Worm (Caenorhabditis elegans) whole organism, L4 larva: ENCODE measurements around the gene idpc-2.
A peak's percentile ranks its signal among the peaks of the same experiment; 100 is the strongest.

Experiments used
- F10B5.3 ChIP-seq: sonication (generic microtip); optimal IDR thresholded peaks from 2 replicates; lab custom pipeline; 2016; ENCODE audit warnings: mild to moderate bottlenecking, missing genetic modification characterization, missing compliant biosample characterization
- F37D6.2 ChIP-seq: sonication (generic microtip); optimal IDR thresholded peaks from 2 replicates; lab custom pipeline; 2016; ENCODE audit warnings: mild to moderate bottlenecking, missing genetic modification characterization, missing compliant biosample characterization
- F44E2.7 ChIP-seq: fragments of 200-800 bp; sonication (Bioruptor generic); IDR thresholded peaks from 2 replicates; pipeline ENCODE4 v2.1.2; 2022; ENCODE audit warnings: missing genetic modification characterization, missing compliant biosample characterization
- R02D3.7 ChIP-seq: fragments of 150-350 bp; sonication (generic microtip); optimal IDR thresholded peaks from 3 replicates; lab custom pipeline; 2014; ENCODE audit warnings: missing biosample characterization, missing genetic modification characterization
- Y105C5A.15 ChIP-seq: fragments of 200-800 bp; sonication (Bioruptor generic); IDR thresholded peaks from 2 replicates; pipeline ENCODE4 v1.3.6; 2022; ENCODE audit warnings: missing genetic modification characterization, missing compliant biosample characterization
- Y75B8A.6 ChIP-seq: fragments of 200-800 bp; sonication (Bioruptor generic); IDR thresholded peaks from 2 replicates; pipeline ENCODE4 v1.3.6; 2022; ENCODE audit warnings: missing genetic modification reagents, missing genetic modification characterization, missing compliant biosample characterization
- aha-1 ChIP-seq: fragments of 150-350 bp; peaks from one replicate; lab custom pipeline; 2014; ENCODE audit warnings: missing biosample characterization, missing genetic modification characterization
- ceh-20 ChIP-seq: fragments of 200-800 bp; sonication (Bioruptor generic); IDR thresholded peaks from 2 replicates; pipeline ENCODE4 v1.3.6; 2022; ENCODE audit warnings: missing genetic modification reagents, missing genetic modification characterization, missing compliant biosample characterization
- ceh-32 ChIP-seq: sonication (generic microtip); optimal IDR thresholded peaks from 2 replicates; lab custom pipeline; 2016; ENCODE audit warnings: mild to moderate bottlenecking, missing genetic modification characterization, missing compliant biosample characterization; ENCODE audit not compliant: poor library complexity
- cey-2 ChIP-seq: sonication (generic microtip); optimal IDR thresholded peaks from 3 replicates; lab custom pipeline; 2017; ENCODE audit warnings: missing genetic modification characterization, mild to moderate bottlenecking, missing compliant biosample characterization, antibody characterized with exemption, borderline replicate concordance; ENCODE audit not compliant: insufficient read depth
- daf-12 ChIP-seq: fragments of 150-350 bp; optimal IDR thresholded peaks from 2 replicates; lab custom pipeline; 2014; ENCODE audit warnings: missing biosample characterization, missing genetic modification reagents, missing genetic modification characterization
- daf-8 ChIP-seq: fragments of 200-800 bp; sonication (Bioruptor generic); IDR thresholded peaks from 2 replicates; pipeline ENCODE4 v1.3.6; 2022; ENCODE audit warnings: missing genetic modification characterization, missing compliant biosample characterization
- dmd-6 ChIP-seq: fragments of 200-800 bp; sonication (Bioruptor generic); IDR thresholded peaks from 2 replicates; pipeline ENCODE4 v1.3.6; 2022; ENCODE audit warnings: missing genetic modification reagents, missing genetic modification characterization, missing compliant biosample characterization
- dve-1 ChIP-seq: sonication (generic microtip); optimal IDR thresholded peaks from 2 replicates; lab custom pipeline; 2017; ENCODE audit warnings: antibody characterized with exemption, mild to moderate bottlenecking, missing genetic modification characterization, missing compliant biosample characterization; ENCODE audit not compliant: insufficient read depth
- egl-43 ChIP-seq: fragments of 200-800 bp; sonication (Bioruptor generic); IDR thresholded peaks from 2 replicates; pipeline ENCODE4 v1.3.6; 2022; ENCODE audit warnings: missing genetic modification reagents, missing genetic modification characterization, missing compliant biosample characterization
- fos-1 ChIP-seq: fragments of 150-350 bp; optimal IDR thresholded peaks from 2 replicates; lab custom pipeline; 2014; ENCODE audit warnings: missing biosample characterization, missing genetic modification characterization
- hif-1 ChIP-seq, 2 experiments: sonication (generic microtip); optimal IDR thresholded peaks; 2 replicates each; lab custom pipeline; 2016 to 2017; ENCODE audit warnings: missing compliant biosample characterization in 2 of 2, missing genetic modification characterization in 2 of 2, missing genetic modification reagents in 2 of 2, missing genotype in 2 of 2, mild to moderate bottlenecking in 1 of 2
- hlh-11 ChIP-seq: fragments of 200-800 bp; sonication (Bioruptor generic); optimal IDR thresholded peaks from 2 replicates; lab custom pipeline; 2018; ENCODE audit warnings: mild to moderate bottlenecking, missing genetic modification characterization, missing compliant biosample characterization
- hlh-30 ChIP-seq: sonication (generic microtip); optimal IDR thresholded peaks from 2 replicates; lab custom pipeline; 2017; ENCODE audit warnings: antibody characterized with exemption, mild to moderate bottlenecking, missing genetic modification characterization, missing compliant biosample characterization; ENCODE audit not compliant: insufficient read depth
- jun-1 ChIP-seq: fragments of 150-350 bp; optimal IDR thresholded peaks from 2 replicates; lab custom pipeline; 2014; ENCODE audit warnings: missing biosample characterization, missing genetic modification reagents, missing genetic modification characterization
- lim-7 ChIP-seq: fragments of 200-800 bp; sonication (Bioruptor generic); IDR thresholded peaks from 2 replicates; pipeline ENCODE4 v1.3.6; 2022; ENCODE audit warnings: missing genetic modification characterization, missing compliant biosample characterization
- lin-29 ChIP-seq: fragments of 200-800 bp; sonication (Bioruptor generic); IDR thresholded peaks from 2 replicates; pipeline ENCODE4 v1.3.6; 2022; ENCODE audit warnings: missing genetic modification reagents, missing genetic modification characterization, missing compliant biosample characterization
- lin-39 ChIP-seq: fragments of 150-350 bp; optimal IDR thresholded peaks from 2 replicates; lab custom pipeline; 2014; ENCODE audit warnings: missing biosample characterization, missing genetic modification reagents, missing genetic modification characterization
- lsy-2 ChIP-seq, 2 experiments: fragments of 150-350 bp in 1 of 2; sonication (generic microtip) in 1 of 2; optimal IDR thresholded peaks; 2 replicates each; lab custom pipeline; 2014 to 2017; ENCODE audit warnings: missing biosample characterization in 2 of 2, missing genetic modification characterization in 2 of 2
- madf-5 ChIP-seq, 2 experiments: fragments of 200-800 bp; sonication (Bioruptor generic); IDR thresholded peaks; 2 replicates each; pipeline ENCODE4 v1.3.6; 2022; ENCODE audit warnings: missing compliant biosample characterization in 2 of 2, missing genetic modification characterization in 2 of 2
- mdl-1 ChIP-seq, 2 experiments: fragments of 150-350 bp in 1 of 2; sonication (generic microtip) in 1 of 2; optimal IDR thresholded peaks; 2 replicates each; lab custom pipeline; 2014 to 2017; ENCODE audit warnings: missing biosample characterization in 2 of 2, missing genetic modification characterization in 2 of 2
- mxl-3 ChIP-seq: fragments of 200-800 bp; sonication (Bioruptor generic); optimal IDR thresholded peaks from 2 replicates; lab custom pipeline; 2018; ENCODE audit warnings: mild to moderate bottlenecking, missing genetic modification characterization, missing compliant biosample characterization
- nhr-11 ChIP-seq: fragments of 150-350 bp; optimal IDR thresholded peaks from 2 replicates; lab custom pipeline; 2014; ENCODE audit warnings: missing biosample characterization, missing genetic modification characterization
- nhr-111 ChIP-seq: fragments of 200-800 bp; sonication (Bioruptor generic); optimal IDR thresholded peaks from 2 replicates; lab custom pipeline; 2018; ENCODE audit warnings: mild to moderate bottlenecking, missing genetic modification characterization, missing compliant biosample characterization
- nhr-237 ChIP-seq: sonication (generic microtip); optimal IDR thresholded peaks from 2 replicates; lab custom pipeline; 2017; ENCODE audit warnings: missing biosample characterization, missing genetic modification characterization
- nhr-28 ChIP-seq: fragments of 150-350 bp; optimal IDR thresholded peaks from 2 replicates; lab custom pipeline; 2014; ENCODE audit warnings: missing biosample characterization, missing genetic modification characterization
- nhr-48 ChIP-seq: sonication (generic microtip); optimal IDR thresholded peaks from 2 replicates; lab custom pipeline; 2016; ENCODE audit warnings: mild to moderate bottlenecking, missing genetic modification characterization, missing compliant biosample characterization
- nhr-6 ChIP-seq: fragments of 150-350 bp; optimal IDR thresholded peaks from 2 replicates; lab custom pipeline; 2014; ENCODE audit warnings: missing biosample characterization, missing genetic modification characterization
- nhr-77 ChIP-seq: fragments of 150-350 bp; optimal IDR thresholded peaks from 2 replicates; lab custom pipeline; 2014; ENCODE audit warnings: missing biosample characterization, missing genetic modification characterization
- pqm-1 ChIP-seq: sonication (generic microtip); optimal IDR thresholded peaks from 2 replicates; lab custom pipeline; 2017; ENCODE audit warnings: missing biosample characterization, missing genetic modification characterization
- sdz-12 ChIP-seq: fragments of 200-800 bp; sonication (Bioruptor generic); optimal IDR thresholded peaks from 2 replicates; lab custom pipeline; 2018; ENCODE audit warnings: mild to moderate bottlenecking, missing genetic modification characterization, missing compliant biosample characterization
- snpc-4 ChIP-seq: fragments of 150-350 bp; optimal IDR thresholded peaks from 2 replicates; lab custom pipeline; 2014; ENCODE audit warnings: missing biosample characterization, missing genetic modification characterization
- spr-1 ChIP-seq: sonication (generic microtip); optimal IDR thresholded peaks from 2 replicates; lab custom pipeline; 2016; ENCODE audit warnings: mild to moderate bottlenecking, missing genetic modification characterization, missing compliant biosample characterization
- unc-62 ChIP-seq, 3 experiments: fragments of 150-350 bp in 1 of 3; sonication (generic microtip); optimal IDR thresholded peaks in 2 of 3; peaks in 1 of 3; 1 replicate in 1 of 3; 2 replicates in 2 of 3; lab custom pipeline; 2014 to 2017; ENCODE audit warnings: missing biosample characterization in 3 of 3, missing genetic modification characterization in 3 of 3, missing genetic modification reagents in 3 of 3, missing genotype in 1 of 3
- zag-1 ChIP-seq: fragments of 150-350 bp; optimal IDR thresholded peaks from 2 replicates; lab custom pipeline; 2014; ENCODE audit warnings: missing biosample characterization, missing genetic modification characterization
- zip-11 ChIP-seq: fragments of 200-800 bp; sonication (Bioruptor generic); IDR thresholded peaks from 2 replicates; pipeline ENCODE4 v1.3.6; 2022; ENCODE audit warnings: missing genetic modification characterization, missing compliant biosample characterization
- zip-2 ChIP-seq: fragments of 150-350 bp; optimal IDR thresholded peaks from 2 replicates; lab custom pipeline; 2014; ENCODE audit warnings: missing biosample characterization, missing genetic modification characterization
- ztf-7 ChIP-seq: fragments of 150-350 bp; optimal IDR thresholded peaks from 2 replicates; lab custom pipeline; 2014; ENCODE audit warnings: missing biosample characterization, missing genetic modification characterization

Gene idpc-2

ce11 chrV:8621213-8621612, at the start of gene idpc-2:
Gene idpc-2, minus strand, starts transcription at chrV:8621313.
- no peak for TF ChIP-seq daf-12 (tag; lab: Kevin White, UChicago)
- TF ChIP-seq spr-1 (tag; lab: Kevin White, UChicago): no peak
- no peak for TF ChIP-seq daf-8 (GFP tag; lab: Robert Waterston, UW)
- TF ChIP-seq lin-39: no peak
- no peak for TF ChIP-seq zip-11 (GFP tag; lab: Robert Waterston, UW)
- no peak for TF ChIP-seq jun-1 (tag; lab: Kevin White, UChicago)
- TF ChIP-seq nhr-237 (tag; lab: Kevin White, UChicago): no peak
- no peak for TF ChIP-seq F37D6.2 (tag; lab: Kevin White, UChicago)
- TF ChIP-seq zag-1 (tag; lab: Kevin White, UChicago): no peak
- no peak for TF ChIP-seq dmd-6 (GFP tag; lab: Robert Waterston, UW)
- no peak for TF ChIP-seq nhr-11 (tag; lab: Kevin White, UChicago)
- no peak for TF ChIP-seq mdl-1 (tag; optimal IDR thresholded peaks at IDR 0.05; lab: Kevin White, UChicago)
- TF ChIP-seq nhr-111 (GFP tag; lab: Kevin White, UChicago): no peak
- no peak for TF ChIP-seq nhr-48 (tag; lab: Kevin White, UChicago)
- no peak for TF ChIP-seq pqm-1 (tag; lab: Kevin White, UChicago)
- no peak for TF ChIP-seq nhr-77
- TF ChIP-seq lsy-2 (tag; optimal IDR thresholded peaks at IDR 0.05; lab: Kevin White, UChicago): no peak
- no peak for TF ChIP-seq F44E2.7 (GFP tag; lab: Robert Waterston, UW)
- no peak for TF ChIP-seq sdz-12

ce11 chrV:8670759-8671158, 49.6 kb upstream of the idpc-2 start:
- TF ChIP-seq dve-1 (tag; lab: Kevin White, UChicago): no peak
- TF ChIP-seq aha-1 (tag; lab: Kevin White, UChicago): peak; percentile 95
- TF ChIP-seq nhr-28: no peak
- TF ChIP-seq egl-43 (GFP tag; lab: Robert Waterston, UW): no peak
- no peak for TF ChIP-seq Y75B8A.6
- TF ChIP-seq snpc-4: no peak
- no peak for TF ChIP-seq hif-1 (tag; optimal IDR thresholded peaks at IDR 0.05; lab: Kevin White, UChicago)

ce11 chrV:8668224-8668623, 47.1 kb upstream of the idpc-2 start:
- TF ChIP-seq F10B5.3 (no peak), unc-62 (GFP tag; optimal IDR thresholded peaks at IDR 0.05 in 1 of 2; lab: Kevin White, UChicago) (peak in 1 of 2 experiments; percentile 28), unc-62 (tag; optimal IDR thresholded peaks at IDR 0.05; lab: Kevin White, UChicago) (no peak)
- TF ChIP-seq, all 104 proteins: peak for 1

ce11 chrV:8667230-8668021, 46.3 kb upstream of the idpc-2 start:
- TF ChIP-seq cey-2 (no peak), Y105C5A.15 (GFP tag; lab: Robert Waterston, UW) (no peak), zip-2 (tag; lab: Kevin White, UChicago) (no peak), unc-62 (GFP tag; optimal IDR thresholded peaks at IDR 0.05 in 1 of 2; lab: Kevin White, UChicago) (peak in 1 of 2 experiments; percentile 67), unc-62 (tag; optimal IDR thresholded peaks at IDR 0.05; lab: Kevin White, UChicago) (no peak), ceh-32 (tag; lab: Kevin White, UChicago) (no peak), R02D3.7 (tag; lab: Kevin White, UChicago) (no peak), lim-7 (GFP tag; lab: Robert Waterston, UW) (no peak), fos-1 (no peak), aha-1 (tag; lab: Kevin White, UChicago) (peak; percentile 22), sdz-12 (no peak), hlh-11 (tag; lab: Kevin White, UChicago) (peak; percentile 38), ztf-7 (tag; lab: Kevin White, UChicago) (no peak), lin-39 (no peak), ceh-20 (no peak), dmd-6 (GFP tag; lab: Robert Waterston, UW) (no peak), daf-8 (GFP tag; lab: Robert Waterston, UW) (no peak), mxl-3 (GFP tag; lab: Kevin White, UChicago) (peak; percentile 0), nhr-11 (tag; lab: Kevin White, UChicago) (peak; percentile 10), nhr-6 (tag; lab: Kevin White, UChicago) (no peak), nhr-77 (no peak), lin-29 (GFP tag; lab: Robert Waterston, UW) (no peak), hlh-30 (tag; lab: Kevin White, UChicago) (peak; percentile 34), madf-5 (GFP tag; IDR thresholded peaks at IDR 0.05; lab: Robert Waterston, UW) (no peak)
